Fruit fly (Drosophila melanogaster): ENCODE results near the gene Atg16.

Gene Atg16

DNA sequence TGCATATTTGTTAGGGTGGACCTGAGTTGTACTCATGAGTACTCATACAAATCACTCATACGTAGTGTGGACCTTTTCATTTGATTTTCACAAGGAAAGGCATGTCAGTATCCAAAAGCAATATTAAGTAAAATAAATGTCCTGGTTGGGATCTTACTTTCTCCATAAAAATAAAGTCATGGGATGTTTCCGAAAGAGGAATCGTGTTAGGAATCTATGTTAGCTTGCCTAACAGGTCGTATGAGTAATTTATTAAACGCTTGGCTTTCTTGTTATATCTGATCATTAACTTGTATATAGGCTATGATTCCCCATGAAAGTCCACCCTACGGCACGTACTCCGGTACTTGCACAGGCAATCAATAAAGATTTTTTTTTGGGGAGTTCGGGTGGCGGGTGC lies 40.9 kb upstream of the Atg16 start (continued):
- TF ChIP-seq bsh (GFP tag; optimal IDR thresholded peaks at IDR 0.05) (peak in 1 of 2 experiments; percentile 52), btn (GFP tag; optimal IDR thresholded peaks at IDR 0.05) (no peak), sens-2 (GFP tag; IDR thresholded peaks at IDR 0.05) (no peak), CG12071 (GFP tag; optimal IDR thresholded peaks at IDR 0.05) (no peak), CG2712 (tag; optimal IDR thresholded peaks at IDR 0.05) (no peak), CG10979 (tag; optimal IDR thresholded peaks at IDR 0.05) (peak; percentile 4), wek (GFP tag; optimal IDR thresholded peaks at IDR 0.05) (no peak), ci (GFP tag; IDR thresholded peaks at IDR 0.05) (0 out of 3 replicates have a peak, but pooled peaks have one; percentile 54), Blimp-1 (GFP tag; optimal IDR thresholded peaks at IDR 0.05) (no peak), CG12942 (GFP tag; optimal IDR thresholded peaks at IDR 0.05) (no peak), az2 (GFP tag; optimal IDR thresholded peaks at IDR 0.05) (no peak), nerfin-2 (GFP tag; IDR thresholded peaks at IDR 0.05; ENCODE audit: partially characterized antibody) (no peak), Drgx (GFP tag; IDR thresholded peaks at IDR 0.05) (peak; percentile 75)

DNA sequence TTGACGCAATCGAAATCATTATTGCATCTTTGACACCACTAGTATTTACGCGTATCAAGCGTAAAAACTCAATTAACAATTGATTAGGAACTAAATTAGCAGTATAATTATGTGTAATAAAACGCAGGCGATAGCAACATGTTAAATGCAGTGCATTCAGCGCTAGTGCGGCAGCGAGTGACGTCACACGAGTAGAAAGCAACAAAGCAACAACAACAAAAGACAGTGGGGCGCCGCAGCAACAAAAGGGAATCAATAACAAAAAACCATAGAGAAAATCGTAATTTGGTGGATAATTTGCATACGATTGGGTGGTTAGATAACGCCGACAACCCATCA lies 34.4 kb upstream of the Atg16 start, which contains the start of gene CG34133:
Gene CG34133 (plus strand): TSS at position 16 of the 339 bp plus-strand sequence.
- TF ChIP-seq CG7271 (tag; optimal IDR thresholded peaks at IDR 0.05) = no peak
- no peak for TF ChIP-seq CG10543 (GFP tag; optimal IDR thresholded peaks at IDR 0.05)
- TF ChIP-seq CG14860 (GFP tag; IDR thresholded peaks at IDR 0.05; ENCODE audit: partially characterized antibody) = no peak
- no peak for TF ChIP-seq repo (GFP tag; optimal IDR thresholded peaks at IDR 0.05)
- TF ChIP-seq grn (GFP tag; optimal IDR thresholded peaks at IDR 0.05) = no peak
- no peak for TF ChIP-seq Dll (GFP tag; IDR thresholded peaks at IDR 0.05; ENCODE audit: partially characterized antibody)
- no peak for TF ChIP-seq CG31388 (GFP tag; optimal IDR thresholded peaks at IDR 0.05)
- no peak for TF ChIP-seq CHES-1-like (GFP tag; optimal IDR thresholded peaks at IDR 0.05)
- TF ChIP-seq CG8944 (GFP tag; optimal IDR thresholded peaks at IDR 0.05) = no peak
- TF ChIP-seq ci (GFP tag; IDR thresholded peaks at IDR 0.05) = no peak; the same call in 2 of the 3 replicates
- no peak for TF ChIP-seq pum (GFP tag; optimal IDR thresholded peaks at IDR 0.05)
- TF ChIP-seq Side (GFP tag; optimal IDR thresholded peaks at IDR 0.05) = no peak
- TF ChIP-seq CG17568 (GFP tag; optimal IDR thresholded peaks at IDR 0.05) = no peak
- peak; percentile 17 for TF ChIP-seq exex (tag; optimal IDR thresholded peaks at IDR 0.05)
- no peak for TF ChIP-seq Opbp (GFP tag; IDR thresholded peaks at IDR 0.05; ENCODE audit: partially characterized antibody)
- no peak for TF ChIP-seq ems (GFP tag; optimal IDR thresholded peaks at IDR 0.05)
- 0 out of 2 replicates have a peak, but pooled peaks have one; percentile 20 for TF ChIP-seq seq (GFP tag; IDR thresholded peaks at IDR 0.05)
- TF ChIP-seq org-1 (GFP tag; optimal IDR thresholded peaks at IDR 0.05) = no peak
- no peak for TF ChIP-seq pnt (GFP tag; optimal IDR thresholded peaks at IDR 0.05)
- TF ChIP-seq CG34422 (GFP tag; IDR thresholded peaks at IDR 0.05) = peak; percentile 45; the same call in 1 of the 3 replicates
- TF ChIP-seq zen2 (GFP tag; IDR thresholded peaks at IDR 0.05; ENCODE audit: partially characterized antibody) = 0 out of 3 replicates have a peak, but pooled peaks have one; percentile 3
- no peak for TF ChIP-seq Sry-δ (GFP tag; optimal IDR thresholded peaks at IDR 0.05)
- no peak for TF ChIP-seq phol (tag; optimal IDR thresholded peaks at IDR 0.05)
- no peak for TF ChIP-seq CG10565 (GFP tag; optimal IDR thresholded peaks at IDR 0.05)
- no peak for TF ChIP-seq CG4328 (GFP tag; optimal IDR thresholded peaks at IDR 0.05)
- TF ChIP-seq luna (GFP tag; optimal IDR thresholded peaks at IDR 0.05) = no peak
- no peak for TF ChIP-seq tgo (GFP tag; IDR thresholded peaks at IDR 0.05)
- no peak for TF ChIP-seq CG2129 (GFP tag; IDR thresholded peaks at IDR 0.05; ENCODE audit: partially characterized antibody)
- TF ChIP-seq Pdp1 (GFP tag; optimal IDR thresholded peaks at IDR 0.05) = peak in 1 of 2 experiments; percentile 63
- no peak for TF ChIP-seq gem (tag; optimal IDR thresholded peaks at IDR 0.05)
- no peak for TF ChIP-seq Meics (GFP tag; optimal IDR thresholded peaks at IDR 0.05)
- peak; percentile 47 for TF ChIP-seq Dref (GFP tag; IDR thresholded peaks at IDR 0.05)
- TF ChIP-seq Ada2b (GFP tag; IDR thresholded peaks at IDR 0.05) = no peak
- TF ChIP-seq CG1602 (GFP tag; optimal IDR thresholded peaks at IDR 0.05) = no peak
- TF ChIP-seq CG9437 (GFP tag; optimal IDR thresholded peaks at IDR 0.05) = no peak
- peak; percentile 83 for TF ChIP-seq CG4360 (GFP tag; IDR thresholded peaks at IDR 0.05)
- TF ChIP-seq gt (GFP tag; IDR thresholded peaks at IDR 0.05) = no peak
- TF ChIP-seq Sry-β (GFP tag; optimal IDR thresholded peaks at IDR 0.05) = no peak
- no peak for TF ChIP-seq CG12071 (GFP tag; optimal IDR thresholded peaks at IDR 0.05)

Measured in whole organism, embryonic.